Worm (Caenorhabditis elegans): ENCODE data around the gene C18G1.9.

ce11 chrV:4766501-4766900, 3.0 kb downstream of the C18G1.9 start, which contains the start of gene C18G1.8:
- no peak for TF ChIP-seq pha-4 (tag; optimal IDR thresholded peaks at IDR 0.05)
- TF ChIP-seq elt-3 (tag; optimal IDR thresholded peaks at IDR 0.05), result no peak
- no peak for TF ChIP-seq sptf-1 (tag; optimal IDR thresholded peaks at IDR 0.05)
- no peak for TF ChIP-seq ceh-83 (GFP tag; optimal IDR thresholded peaks at IDR 0.05)
- TF ChIP-seq lsy-2 (tag; optimal IDR thresholded peaks at IDR 0.05), result no peak
- TF ChIP-seq nhr-28 (tag; optimal IDR thresholded peaks at IDR 0.05), result no peak
- TF ChIP-seq unc-62 (GFP tag; optimal IDR thresholded peaks at IDR 0.05), result no peak
- no peak for TF ChIP-seq snpc-4 (tag; optimal IDR thresholded peaks at IDR 0.05)
- TF ChIP-seq elt-1 (tag; optimal IDR thresholded peaks at IDR 0.05; ENCODE audit: borderline replicate concordance, insufficient read depth), result no peak
- no peak for TF ChIP-seq tbx-8 (GFP tag; optimal IDR thresholded peaks at IDR 0.05)

Data from whole organism, mixed stage, embryonic.